Worm (Caenorhabditis elegans): Measurements from ENCODE around the gene drl-1.

Gene drl-1

ce11 chrIV:295734-296201 is 29.1 kb upstream of the drl-1 start (continued):
- TF ChIP-seq sup-37 (GFP tag; optimal IDR thresholded peaks at IDR 0.05) (no peak), lin-14 (GFP tag; optimal IDR thresholded peaks at IDR 0.05) (peak; percentile 46), nhr-19 (GFP tag; conservative IDR thresholded peaks at IDR 0.05) (peak; percentile 46; the same call in 1 of the 2 replicates), F16B12.6 (tag; optimal IDR thresholded peaks at IDR 0.05) (no peak), nhr-84 (tag; optimal IDR thresholded peaks at IDR 0.05) (no peak), sptf-1 (tag; optimal IDR thresholded peaks at IDR 0.05) (no peak), snu-23 (GFP tag; optimal IDR thresholded peaks at IDR 0.05) (peak; percentile 34), fos-1 (tag; optimal IDR thresholded peaks at IDR 0.05) (no peak), pax-3 (tag; optimal IDR thresholded peaks at IDR 0.05) (peak; percentile 18), C16A3.4 (tag; optimal IDR thresholded peaks at IDR 0.05) (no peak), swsn-7 (tag; optimal IDR thresholded peaks at IDR 0.05) (no peak), skn-1 (tag; optimal IDR thresholded peaks at IDR 0.05) (no peak), jun-1 (tag; optimal IDR thresholded peaks at IDR 0.05) (peak; percentile 20), rnt-1 (tag; optimal IDR thresholded peaks at IDR 0.05) (no peak), ama-1 (optimal IDR thresholded peaks at IDR 0.05) (no peak), zip-4 (GFP tag; optimal IDR thresholded peaks at IDR 0.05) (no peak), nhr-71 (tag; optimal IDR thresholded peaks at IDR 0.05) (peak; percentile 70), alr-1 (tag; optimal IDR thresholded peaks at IDR 0.05; ENCODE audit: borderline replicate concordance) (no peak), grh-1 (GFP tag; IDR thresholded peaks at IDR 0.05) (no peak), mef-2 (tag; optimal IDR thresholded peaks at IDR 0.05) (no peak), dpl-1 (GFP tag; optimal IDR thresholded peaks at IDR 0.05) (peak in 1 of 3 experiments; percentile 49), tlp-1 (tag; optimal IDR thresholded peaks at IDR 0.05) (no peak), blmp-1 (tag; optimal IDR thresholded peaks at IDR 0.05) (no peak), ceh-90 (tag; optimal IDR thresholded peaks at IDR 0.05) (no peak), nhr-77 (tag; optimal IDR thresholded peaks at IDR 0.05) (no peak), fkh-10 (GFP tag; optimal IDR thresholded peaks at IDR 0.05) (no peak), pqm-1 (tag; optimal IDR thresholded peaks at IDR 0.05) (no peak), egl-13 (tag; optimal IDR thresholded peaks at IDR 0.05) (no peak), mab-9 (GFP tag; IDR thresholded peaks at IDR 0.05) (no peak), hlh-4 (tag; optimal IDR thresholded peaks at IDR 0.05) (no peak), elt-2 (tag; optimal IDR thresholded peaks at IDR 0.05) (peak; percentile 81), lir-3 (tag; optimal IDR thresholded peaks at IDR 0.05; ENCODE audit: poor library complexity) (no peak), irx-1 (tag; optimal IDR thresholded peaks at IDR 0.05) (no peak), unc-130 (tag; optimal IDR thresholded peaks at IDR 0.05) (no peak), unc-30 (tag; optimal IDR thresholded peaks at IDR 0.05) (no peak), nhr-90 (tag; optimal IDR thresholded peaks at IDR 0.05; ENCODE audit: poor library complexity) (peak; percentile 47), ceh-63 (GFP tag; optimal IDR thresholded peaks at IDR 0.05) (no peak), nhr-11 (tag; optimal IDR thresholded peaks at IDR 0.05) (no peak), vab-15 (tag; optimal IDR thresholded peaks at IDR 0.05) (no peak), nhr-28 (tag; optimal IDR thresholded peaks at IDR 0.05) (no peak), ets-5 (GFP tag; IDR thresholded peaks at IDR 0.05) (no peak), ces-1 (GFP tag; optimal IDR thresholded peaks at IDR 0.05) (no peak), nhr-20 (tag; optimal IDR thresholded peaks at IDR 0.05) (peak; percentile 70), zag-1 (tag; optimal IDR thresholded peaks at IDR 0.05) (no peak), nhr-237 (tag; optimal IDR thresholded peaks at IDR 0.05) (no peak), elt-3 (tag; optimal IDR thresholded peaks at IDR 0.05) (peak in 2 of 6 experiments; percentile 37 to 45), lin-15B (tag; optimal IDR thresholded peaks at IDR 0.05) (no peak), dsc-1 (tag; optimal IDR thresholded peaks at IDR 0.05) (no peak), lsy-2 (tag; optimal IDR thresholded peaks at IDR 0.05) (no peak), ceh-8 (GFP tag; optimal IDR thresholded peaks at IDR 0.05) (no peak), nhr-85 (tag) (no peak), C34B4.2 (tag; optimal IDR thresholded peaks at IDR 0.05) (no peak), C04F5.9 (tag; optimal IDR thresholded peaks at IDR 0.05) (no peak), hlh-17 (GFP tag; optimal IDR thresholded peaks at IDR 0.05; ENCODE audit: borderline replicate concordance) (no peak)
